Worm (Caenorhabditis elegans): ENCODE measurements around the gene F01F1.15.

The F01F1.15 gene

ce11 chrIII:5841676-5842075 lies 27.7 kb downstream of the F01F1.15 start:
- TF ChIP-seq zfp-3 (GFP tag; conservative IDR thresholded peaks at IDR 0.05): no peak
- no peak for TF ChIP-seq nhr-42 (GFP tag; IDR thresholded peaks at IDR 0.05)
- no peak for TF ChIP-seq dmd-9 (GFP tag; IDR thresholded peaks at IDR 0.05)
- no peak for TF ChIP-seq mes-2 (tag; optimal IDR thresholded peaks at IDR 0.05; ENCODE audit: poor library complexity, severe bottlenecking)
- no peak for TF ChIP-seq lim-7 (GFP tag; IDR thresholded peaks at IDR 0.05)
- no peak for TF ChIP-seq nhr-10 (tag; optimal IDR thresholded peaks at IDR 0.05)
- no peak for TF ChIP-seq lin-39 (tag; optimal IDR thresholded peaks at IDR 0.05)
- TF ChIP-seq lsy-2 (tag; optimal IDR thresholded peaks at IDR 0.05): peak in 1 of 2 experiments; percentile 59
- no peak for TF ChIP-seq pqm-1 (tag; optimal IDR thresholded peaks at IDR 0.05)
- TF ChIP-seq F49E8.2 (tag; optimal IDR thresholded peaks at IDR 0.05; ENCODE audit: borderline replicate concordance): no peak
- no peak for TF ChIP-seq saeg-2 (GFP tag; IDR thresholded peaks at IDR 0.05)
- TF ChIP-seq snpc-1.2 (GFP tag; IDR thresholded peaks at IDR 0.05): no peak
- no peak for TF ChIP-seq R02D3.7 (tag; optimal IDR thresholded peaks at IDR 0.05)
- no peak for TF ChIP-seq aha-1 (tag)
- TF ChIP-seq mxl-3 (GFP tag; optimal IDR thresholded peaks at IDR 0.05): peak; percentile 67
- TF ChIP-seq sdz-12 (GFP tag; optimal IDR thresholded peaks at IDR 0.05): no peak
- no peak for TF ChIP-seq zfp-2 (tag; optimal IDR thresholded peaks at IDR 0.05)
- TF ChIP-seq D1046.2 (GFP tag; IDR thresholded peaks at IDR 0.05): no peak
- TF ChIP-seq F26F4.8 (GFP tag; conservative IDR thresholded peaks at IDR 0.05): no peak
- no peak for TF ChIP-seq zag-1 (tag; optimal IDR thresholded peaks at IDR 0.05)
- no peak for TF ChIP-seq mdt-29 (GFP tag; IDR thresholded peaks at IDR 0.05)
- TF ChIP-seq unc-62 (GFP tag; optimal IDR thresholded peaks at IDR 0.05 in 1 of 2): no peak
- TF ChIP-seq unc-62 (tag; optimal IDR thresholded peaks at IDR 0.05): no peak
- no peak for TF ChIP-seq daf-19 (GFP tag; conservative IDR thresholded peaks at IDR 0.05)
- TF ChIP-seq dve-1 (tag; optimal IDR thresholded peaks at IDR 0.05; ENCODE audit: insufficient read depth): peak; percentile 53
- TF ChIP-seq ama-1 (optimal IDR thresholded peaks at IDR 0.05): peak; percentile 2
- TF ChIP-seq snpc-4 (tag; optimal IDR thresholded peaks at IDR 0.05): no peak
- TF ChIP-seq nhr-48 (tag; optimal IDR thresholded peaks at IDR 0.05): peak; percentile 33
- no peak for TF ChIP-seq nhr-237 (tag; optimal IDR thresholded peaks at IDR 0.05)
- no peak for TF ChIP-seq skn-1 (tag; optimal IDR thresholded peaks at IDR 0.05)
- no peak for TF ChIP-seq jun-1 (tag; optimal IDR thresholded peaks at IDR 0.05)
- TF ChIP-seq nhr-11 (tag; optimal IDR thresholded peaks at IDR 0.05): peak; percentile 74
- TF ChIP-seq ceh-82 (tag; optimal IDR thresholded peaks at IDR 0.05): no peak
- TF ChIP-seq daf-16 (GFP tag; optimal IDR thresholded peaks at IDR 0.05): no peak
- TF ChIP-seq daf-16 (tag; optimal IDR thresholded peaks at IDR 0.05): no peak
- no peak for TF ChIP-seq duxl-1 (tag; optimal IDR thresholded peaks at IDR 0.05; ENCODE audit: poor library complexity)
- TF ChIP-seq Y105C5A.15 (GFP tag; IDR thresholded peaks at IDR 0.05): no peak
- no peak for TF ChIP-seq hmg-1.1 (GFP tag; IDR thresholded peaks at IDR 0.05)
- TF ChIP-seq madf-9 (GFP tag; conservative IDR thresholded peaks at IDR 0.05): no peak
- peak; percentile 6 for TF ChIP-seq dpl-1 (GFP tag; optimal IDR thresholded peaks at IDR 0.05)
- no peak for TF ChIP-seq tag-97 (GFP tag; IDR thresholded peaks at IDR 0.05)
- no peak for TF ChIP-seq ztf-11 (tag; optimal IDR thresholded peaks at IDR 0.05)
- no peak for TF ChIP-seq ctbp-1 (GFP tag; IDR thresholded peaks at IDR 0.05)
- TF ChIP-seq fos-1 (tag; optimal IDR thresholded peaks at IDR 0.05): no peak
- 0 out of 2 replicates have a peak, but pooled peaks have one; percentile 23 for TF ChIP-seq T26A8.4 (GFP tag; IDR thresholded peaks at IDR 0.05)
- no peak for TF ChIP-seq pha-4 (GFP tag; IDR thresholded peaks at IDR 0.05)
- TF ChIP-seq pha-4 (tag; optimal IDR thresholded peaks at IDR 0.05): no peak
- TF ChIP-seq dmd-8 (GFP tag; IDR thresholded peaks at IDR 0.05): no peak
- no peak for TF ChIP-seq gei-8 (GFP tag; optimal IDR thresholded peaks at IDR 0.05)
- no peak for TF ChIP-seq ceh-32 (tag; optimal IDR thresholded peaks at IDR 0.05; ENCODE audit: poor library complexity)
- no peak for TF ChIP-seq F10B5.3 (tag; optimal IDR thresholded peaks at IDR 0.05)
- TF ChIP-seq ceh-20 (GFP tag; IDR thresholded peaks at IDR 0.05): no peak
- no peak for TF ChIP-seq nhr-41 (GFP tag; IDR thresholded peaks at IDR 0.05)
- no peak for TF ChIP-seq F44E2.7 (GFP tag; IDR thresholded peaks at IDR 0.05)

All from whole organism, L4 larva.